ENCODE assay signal across 1 fruit fly cellular context in genomic region chrX:4679813-4680381, dm6.
TF ChIP-seq lines count a peak whose summit lies in the region.

No protein-coding gene starts in this region.

TF ChIP-seq in whole organism, embryonic, 481 proteins besides CTCF, POLR2A, EP300 and RAD21 (continued from another document and continues in another):
- TF ChIP-seq CG17328 (GFP tag; IDR thresholded peaks at IDR 0.05; lab: Robert Waterston, UW), result peak; percentile 69
- TF ChIP-seq dpn (GFP tag; optimal IDR thresholded peaks at IDR 0.05; lab: Kevin White, UChicago), result peak; percentile 47 to 60
- TF ChIP-seq CG16863 (GFP tag; optimal IDR thresholded peaks at IDR 0.05; lab: Kevin White, UChicago), result peak; percentile 61
- TF ChIP-seq CG13894 (tag; optimal IDR thresholded peaks at IDR 0.05; lab: Kevin White, UChicago), result no peak
- TF ChIP-seq E2f2 (GFP tag; IDR thresholded peaks at IDR 0.05; lab: Robert Waterston, UW), result peak; percentile 8; the same call in 1 of the 2 replicates
- TF ChIP-seq NK7.1 (GFP tag; optimal IDR thresholded peaks at IDR 0.05; lab: Kevin White, UChicago), result no peak
- peak; percentile 8 for TF ChIP-seq run (tag; optimal IDR thresholded peaks at IDR 0.05; lab: Kevin White, UChicago)
- no peak for TF ChIP-seq MBD-R2 (GFP tag; IDR thresholded peaks at IDR 0.05; lab: Robert Waterston, UW)
- TF ChIP-seq z (GFP tag; IDR thresholded peaks at IDR 0.05; lab: Robert Waterston, UW), result no peak
- peak; percentile 58 for TF ChIP-seq CG4424 (GFP tag; optimal IDR thresholded peaks at IDR 0.05; lab: Kevin White, UChicago)
- no peak for TF ChIP-seq TFAM (GFP tag; optimal IDR thresholded peaks at IDR 0.05; lab: Kevin White, UChicago)
- peak; percentile 54 for TF ChIP-seq CG10267 (tag; optimal IDR thresholded peaks at IDR 0.05; lab: Kevin White, UChicago)
- TF ChIP-seq Drgx (GFP tag; IDR thresholded peaks at IDR 0.05; lab: Robert Waterston, UW), result peak; percentile 68
- TF ChIP-seq danr (GFP tag; IDR thresholded peaks at IDR 0.05; lab: Robert Waterston, UW), result 0 out of 2 replicates have a peak, but pooled peaks have one; percentile 6
- no peak for TF ChIP-seq CG12769 (tag; optimal IDR thresholded peaks at IDR 0.05; lab: Kevin White, UChicago)
- TF ChIP-seq ac (GFP tag; optimal IDR thresholded peaks at IDR 0.05; lab: Kevin White, UChicago), result no peak
- TF ChIP-seq CG11695 (GFP tag; IDR thresholded peaks at IDR 0.05; lab: Robert Waterston, UW), result peak; percentile 67; the same call in 2 of the 3 replicates
- TF ChIP-seq tgo (GFP tag; IDR thresholded peaks at IDR 0.05; lab: Robert Waterston, UW), result peak; percentile 51; the same call in 2 of the 3 replicates
- TF ChIP-seq CG17361 (GFP tag; IDR thresholded peaks at IDR 0.05; lab: Robert Waterston, UW), result peak; percentile 64
- TF ChIP-seq CG2129 (GFP tag; IDR thresholded peaks at IDR 0.05; lab: Robert Waterston, UW; ENCODE audit: partially characterized antibody), result no peak
- no peak for TF ChIP-seq CG6683 (GFP tag; optimal IDR thresholded peaks at IDR 0.05; lab: Kevin White, UChicago)
- TF ChIP-seq Sin3A (optimal IDR thresholded peaks at IDR 0.05; lab: Kevin White, UChicago), result no peak
- peak; percentile 1 for TF ChIP-seq CG3407 (GFP tag; optimal IDR thresholded peaks at IDR 0.05; lab: Kevin White, UChicago)
- peak; percentile 71 for TF ChIP-seq CG6689 (GFP tag; IDR thresholded peaks at IDR 0.05; lab: Robert Waterston, UW)
- TF ChIP-seq Nf-YC (tag; optimal IDR thresholded peaks at IDR 0.05; lab: Kevin White, UChicago), result no peak
- TF ChIP-seq Dad (GFP tag; optimal IDR thresholded peaks at IDR 0.05; lab: Kevin White, UChicago), result no peak
- peak; percentile 67 for TF ChIP-seq Oli (tag; optimal IDR thresholded peaks at IDR 0.05; lab: Kevin White, UChicago)
- peak; percentile 53 for TF ChIP-seq wek (GFP tag; optimal IDR thresholded peaks at IDR 0.05; lab: Kevin White, UChicago)
- peak; percentile 70 for TF ChIP-seq lilli (GFP tag; optimal IDR thresholded peaks at IDR 0.05; lab: Kevin White, UChicago)
- peak; percentile 40 for TF ChIP-seq jumu (GFP tag; optimal IDR thresholded peaks at IDR 0.05; lab: Kevin White, UChicago)
- 0 out of 4 replicates have a peak, but pooled peaks have one; percentile 17 for TF ChIP-seq Gug (GFP tag; IDR thresholded peaks at IDR 0.05; lab: Robert Waterston, UW)
- TF ChIP-seq br (optimal IDR thresholded peaks at IDR 0.05; lab: Kevin White, UChicago), result no peak
- peak; percentile 30 for TF ChIP-seq exex (tag; optimal IDR thresholded peaks at IDR 0.05; lab: Kevin White, UChicago)
- no peak for TF ChIP-seq CG10959 (GFP tag; IDR thresholded peaks at IDR 0.05; lab: Robert Waterston, UW)
- TF ChIP-seq prd (optimal IDR thresholded peaks at IDR 0.05; lab: Kevin White, UChicago), result no peak
- peak; percentile 69; the same call in 2 of the 3 replicates for TF ChIP-seq prd (GFP tag; IDR thresholded peaks at IDR 0.05; lab: Robert Waterston, UW)
- peak; percentile 9 for TF ChIP-seq disco-r (GFP tag; optimal IDR thresholded peaks at IDR 0.05; lab: Kevin White, UChicago)
- no peak for TF ChIP-seq Elba2 (GFP tag; optimal IDR thresholded peaks at IDR 0.05; lab: Kevin White, UChicago)
- TF ChIP-seq nerfin-2 (GFP tag; IDR thresholded peaks at IDR 0.05; lab: Robert Waterston, UW; ENCODE audit: partially characterized antibody), result no peak
- TF ChIP-seq mirr (GFP tag; optimal IDR thresholded peaks at IDR 0.05; lab: Kevin White, UChicago), result no peak
- TF ChIP-seq CG33557 (GFP tag; optimal IDR thresholded peaks at IDR 0.05; lab: Kevin White, UChicago), result no peak
- TF ChIP-seq CG10543 (GFP tag; optimal IDR thresholded peaks at IDR 0.05; lab: Kevin White, UChicago), result no peak
- TF ChIP-seq Mad (GFP tag; optimal IDR thresholded peaks at IDR 0.05; lab: Kevin White, UChicago), result no peak
- no peak for TF ChIP-seq lov (optimal IDR thresholded peaks at IDR 0.05; lab: Kevin White, UChicago)
- no peak for TF ChIP-seq lov (GFP tag; IDR thresholded peaks at IDR 0.05; lab: Robert Waterston, UW)
- TF ChIP-seq NfI (GFP tag; optimal IDR thresholded peaks at IDR 0.05; lab: Kevin White, UChicago), result peak; percentile 50
- peak; percentile 90 for TF ChIP-seq sens (GFP tag; lab: Kevin White, UChicago)
- peak; percentile 67 for TF ChIP-seq Hsf (GFP tag; optimal IDR thresholded peaks at IDR 0.05; lab: Kevin White, UChicago)
- TF ChIP-seq CoRest (tag; optimal IDR thresholded peaks at IDR 0.05; lab: Kevin White, UChicago), result peak; percentile 46
- no peak for TF ChIP-seq usp (GFP tag; optimal IDR thresholded peaks at IDR 0.05; lab: Kevin White, UChicago)
- no peak for TF ChIP-seq sr (GFP tag; IDR thresholded peaks at IDR 0.05; lab: Robert Waterston, UW)
- no peak for TF ChIP-seq CG1529 (GFP tag; optimal IDR thresholded peaks at IDR 0.05; lab: Kevin White, UChicago)
- TF ChIP-seq pros (GFP tag; optimal IDR thresholded peaks at IDR 0.05; lab: Kevin White, UChicago), result no peak
- peak; percentile 29 for TF ChIP-seq CG12236 (GFP tag; optimal IDR thresholded peaks at IDR 0.05; lab: Kevin White, UChicago)
- peak; percentile 82 for TF ChIP-seq Ets65A (GFP tag; lab: Kevin White, UChicago)
- no peak for TF ChIP-seq ham (GFP tag; IDR thresholded peaks at IDR 0.05; lab: Robert Waterston, UW)
- no peak for TF ChIP-seq Kr (GFP tag; optimal IDR thresholded peaks at IDR 0.05; lab: Kevin White, UChicago)
- no peak for TF ChIP-seq Six4 (GFP tag; optimal IDR thresholded peaks at IDR 0.05; lab: Kevin White, UChicago)
- TF ChIP-seq Atf3 (GFP tag; optimal IDR thresholded peaks at IDR 0.05; lab: Kevin White, UChicago), result peak; percentile 29
- peak; percentile 65 for TF ChIP-seq Xbp1 (GFP tag; optimal IDR thresholded peaks at IDR 0.05; lab: Kevin White, UChicago)
- TF ChIP-seq dati (GFP tag; IDR thresholded peaks at IDR 0.05; lab: Robert Waterston, UW), result no peak
- no peak for TF ChIP-seq wor (GFP tag; IDR thresholded peaks at IDR 0.05; lab: Robert Waterston, UW)
- TF ChIP-seq Ets97D (GFP tag; optimal IDR thresholded peaks at IDR 0.05; lab: Kevin White, UChicago), result peak; percentile 54
- no peak for TF ChIP-seq pita (GFP tag; optimal IDR thresholded peaks at IDR 0.05; lab: Kevin White, UChicago)
- TF ChIP-seq CG2116 (GFP tag; optimal IDR thresholded peaks at IDR 0.05; lab: Kevin White, UChicago), result peak; percentile 31
- peak; percentile 3 for TF ChIP-seq shn (GFP tag; optimal IDR thresholded peaks at IDR 0.05; lab: Kevin White, UChicago)
- TF ChIP-seq CG3281 (GFP tag; optimal IDR thresholded peaks at IDR 0.05; lab: Kevin White, UChicago), result peak; percentile 50
- TF ChIP-seq Tbp (GFP tag; optimal IDR thresholded peaks at IDR 0.05; lab: Kevin White, UChicago), result no peak
- peak; percentile 30 to 58 for TF ChIP-seq bsh (GFP tag; optimal IDR thresholded peaks at IDR 0.05; lab: Kevin White, UChicago)
- no peak for TF ChIP-seq Dref (GFP tag; IDR thresholded peaks at IDR 0.05; lab: Robert Waterston, UW)
- no peak; the same call in 1 of the 2 replicates for TF ChIP-seq ssp (GFP tag; IDR thresholded peaks at IDR 0.05; lab: Robert Waterston, UW)
- TF ChIP-seq CG9609 (GFP tag; optimal IDR thresholded peaks at IDR 0.05; lab: Kevin White, UChicago), result peak; percentile 37
- TF ChIP-seq CG13296 (GFP tag; optimal IDR thresholded peaks at IDR 0.05; lab: Kevin White, UChicago), result no peak
- peak; percentile 45 to 66 for TF ChIP-seq Hr51 (GFP tag; optimal IDR thresholded peaks at IDR 0.05; lab: Kevin White, UChicago)
- TF ChIP-seq aop (GFP tag; IDR thresholded peaks at IDR 0.05; lab: Robert Waterston, UW), result no peak
- TF ChIP-seq ab (GFP tag; optimal IDR thresholded peaks at IDR 0.05; lab: Kevin White, UChicago), result no peak
- TF ChIP-seq fu2 (GFP tag; optimal IDR thresholded peaks at IDR 0.05; lab: Kevin White, UChicago), result peak; percentile 46
- peak; percentile 42; the same call in 1 of the 2 replicates for TF ChIP-seq sob (GFP tag; IDR thresholded peaks at IDR 0.05; lab: Robert Waterston, UW)
- no peak for TF ChIP-seq eve (GFP tag; optimal IDR thresholded peaks at IDR 0.05; lab: Kevin White, UChicago)
- no peak for TF ChIP-seq CG42726 (GFP tag; IDR thresholded peaks at IDR 0.05; lab: Robert Waterston, UW; ENCODE audit: partially characterized antibody)
- TF ChIP-seq otp (GFP tag; IDR thresholded peaks at IDR 0.05; lab: Robert Waterston, UW), result peak; percentile 60; the same call in 1 of the 3 replicates
- peak; percentile 60 for TF ChIP-seq CG7839 (tag; optimal IDR thresholded peaks at IDR 0.05; lab: Kevin White, UChicago)
- TF ChIP-seq CG12391 (tag; optimal IDR thresholded peaks at IDR 0.05; lab: Kevin White, UChicago), result peak; percentile 67
- peak; percentile 44 for TF ChIP-seq CG18476 (GFP tag; optimal IDR thresholded peaks at IDR 0.05; lab: Kevin White, UChicago)
- peak; percentile 24 for TF ChIP-seq trh (GFP tag; optimal IDR thresholded peaks at IDR 0.05; lab: Kevin White, UChicago)
- TF ChIP-seq CG7987 (GFP tag; optimal IDR thresholded peaks at IDR 0.05; lab: Kevin White, UChicago), result no peak
- 0 out of 3 replicates have a peak, but pooled peaks have one; percentile 22 for TF ChIP-seq dysf (GFP tag; IDR thresholded peaks at IDR 0.05; lab: Robert Waterston, UW)
- TF ChIP-seq Eip74EF (GFP tag; optimal IDR thresholded peaks at IDR 0.05; lab: Kevin White, UChicago), result no peak
- TF ChIP-seq gcm2 (GFP tag; optimal IDR thresholded peaks at IDR 0.05; lab: Kevin White, UChicago), result peak; percentile 16
- TF ChIP-seq CG1603 (tag; optimal IDR thresholded peaks at IDR 0.05; lab: Kevin White, UChicago), result no peak
- TF ChIP-seq CG6854 (GFP tag; optimal IDR thresholded peaks at IDR 0.05; lab: Kevin White, UChicago), result no peak
- peak; percentile 25 for TF ChIP-seq tap (tag; optimal IDR thresholded peaks at IDR 0.05; lab: Kevin White, UChicago)
- TF ChIP-seq CG4328 (GFP tag; optimal IDR thresholded peaks at IDR 0.05; lab: Kevin White, UChicago), result no peak
- no peak for TF ChIP-seq ERR (GFP tag; optimal IDR thresholded peaks at IDR 0.05; lab: Kevin White, UChicago)
- TF ChIP-seq Lim3 (GFP tag; IDR thresholded peaks at IDR 0.05; lab: Robert Waterston, UW), result no peak
- TF ChIP-seq CG11696 (GFP tag; IDR thresholded peaks at IDR 0.05; lab: Robert Waterston, UW), result no peak
- no peak for TF ChIP-seq hth (optimal IDR thresholded peaks at IDR 0.05; lab: Kevin White, UChicago)
- TF ChIP-seq scrt (GFP tag; optimal IDR thresholded peaks at IDR 0.05; lab: Kevin White, UChicago), result peak; percentile 15
- TF ChIP-seq CG3838 (GFP tag; optimal IDR thresholded peaks at IDR 0.05; lab: Kevin White, UChicago), result no peak
- TF ChIP-seq oc (tag; optimal IDR thresholded peaks at IDR 0.05; lab: Kevin White, UChicago), result no peak
- TF ChIP-seq phol (tag; optimal IDR thresholded peaks at IDR 0.05; lab: Kevin White, UChicago), result peak; percentile 58
- TF ChIP-seq wdn (GFP tag; IDR thresholded peaks at IDR 0.05; lab: Robert Waterston, UW), result peak; percentile 33; the same call in 1 of the 2 replicates
- TF ChIP-seq Fer3 (tag; optimal IDR thresholded peaks at IDR 0.05; lab: Kevin White, UChicago), result peak; percentile 57
- TF ChIP-seq CG15696 (tag; optimal IDR thresholded peaks at IDR 0.05; lab: Kevin White, UChicago), result peak; percentile 19
- peak; percentile 38; the same call in 1 of the 2 replicates for TF ChIP-seq E2f1 (GFP tag; IDR thresholded peaks at IDR 0.05; lab: Robert Waterston, UW)
- peak; percentile 43; the same call in 2 of the 3 replicates for TF ChIP-seq CG7357 (GFP tag; IDR thresholded peaks at IDR 0.05; lab: Robert Waterston, UW)
- TF ChIP-seq abd-A (tag; optimal IDR thresholded peaks at IDR 0.05; lab: Kevin White, UChicago), result no peak
- peak; percentile 49; the same call in 1 of the 2 replicates for TF ChIP-seq HLH3B (GFP tag; IDR thresholded peaks at IDR 0.05; lab: Robert Waterston, UW)
- TF ChIP-seq Meics (GFP tag; optimal IDR thresholded peaks at IDR 0.05; lab: Kevin White, UChicago), result peak; percentile 57
- TF ChIP-seq Atf6 (GFP tag; IDR thresholded peaks at IDR 0.05; lab: Robert Waterston, UW), result peak; percentile 69
- TF ChIP-seq CG18619 (GFP tag; optimal IDR thresholded peaks at IDR 0.05; lab: Kevin White, UChicago), result peak; percentile 37
- TF ChIP-seq kah (GFP tag; optimal IDR thresholded peaks at IDR 0.05; lab: Kevin White, UChicago), result peak; percentile 13
- TF ChIP-seq yki (optimal IDR thresholded peaks at IDR 0.05; lab: Kevin White, UChicago), result no peak
- no peak for TF ChIP-seq sc (optimal IDR thresholded peaks at IDR 0.05; lab: Kevin White, UChicago)
- TF ChIP-seq sc (GFP tag; optimal IDR thresholded peaks at IDR 0.05; lab: Kevin White, UChicago), result no peak
- no peak; the same call in 1 of the 2 replicates for TF ChIP-seq CG32767 (GFP tag; IDR thresholded peaks at IDR 0.05; lab: Robert Waterston, UW)
- TF ChIP-seq tup (GFP tag; optimal IDR thresholded peaks at IDR 0.05; lab: Kevin White, UChicago), result no peak
- TF ChIP-seq Dfd (GFP tag; optimal IDR thresholded peaks at IDR 0.05; lab: Kevin White, UChicago), result no peak
- TF ChIP-seq Bteb2 (GFP tag; optimal IDR thresholded peaks at IDR 0.05; lab: Kevin White, UChicago), result peak; percentile 51
- no peak; the same call in 2 of the 3 replicates for TF ChIP-seq gce (GFP tag; IDR thresholded peaks at IDR 0.05; lab: Robert Waterston, UW)
- TF ChIP-seq HmgD (GFP tag; optimal IDR thresholded peaks at IDR 0.05; lab: Kevin White, UChicago), result no peak
- no peak for TF ChIP-seq Gsc (GFP tag; IDR thresholded peaks at IDR 0.05; lab: Robert Waterston, UW)
- no peak for TF ChIP-seq ase (GFP tag; IDR thresholded peaks at IDR 0.05; lab: Robert Waterston, UW)
- TF ChIP-seq zfh2 (GFP tag; optimal IDR thresholded peaks at IDR 0.05; lab: Kevin White, UChicago), result peak; percentile 34
- TF ChIP-seq CG2889 (GFP tag; IDR thresholded peaks at IDR 0.05; lab: Robert Waterston, UW), result no peak
- peak; percentile 48 for TF ChIP-seq CG14710 (tag; optimal IDR thresholded peaks at IDR 0.05; lab: Kevin White, UChicago)
- TF ChIP-seq inv (GFP tag; IDR thresholded peaks at IDR 0.05; lab: Robert Waterston, UW; ENCODE audit: partially characterized antibody), result no peak
- peak; percentile 44 for TF ChIP-seq CG10147 (GFP tag; optimal IDR thresholded peaks at IDR 0.05; lab: Kevin White, UChicago)
- TF ChIP-seq sima (GFP tag; optimal IDR thresholded peaks at IDR 0.05; lab: Kevin White, UChicago), result no peak
- TF ChIP-seq CG18764 (GFP tag; optimal IDR thresholded peaks at IDR 0.05; lab: Kevin White, UChicago), result peak; percentile 26
- TF ChIP-seq YL-1 (GFP tag; optimal IDR thresholded peaks at IDR 0.05; lab: Kevin White, UChicago), result no peak
- no peak for TF ChIP-seq bbx (GFP tag; IDR thresholded peaks at IDR 0.05; lab: Robert Waterston, UW; ENCODE audit: partially characterized antibody)
- TF ChIP-seq CG18599 (GFP tag; optimal IDR thresholded peaks at IDR 0.05; lab: Kevin White, UChicago), result peak; percentile 53
- TF ChIP-seq grn (GFP tag; optimal IDR thresholded peaks at IDR 0.05; lab: Kevin White, UChicago), result no peak
